Fruit fly (Drosophila melanogaster): ENCODE results near the gene CG13856.

The CG13856 gene

DNA sequence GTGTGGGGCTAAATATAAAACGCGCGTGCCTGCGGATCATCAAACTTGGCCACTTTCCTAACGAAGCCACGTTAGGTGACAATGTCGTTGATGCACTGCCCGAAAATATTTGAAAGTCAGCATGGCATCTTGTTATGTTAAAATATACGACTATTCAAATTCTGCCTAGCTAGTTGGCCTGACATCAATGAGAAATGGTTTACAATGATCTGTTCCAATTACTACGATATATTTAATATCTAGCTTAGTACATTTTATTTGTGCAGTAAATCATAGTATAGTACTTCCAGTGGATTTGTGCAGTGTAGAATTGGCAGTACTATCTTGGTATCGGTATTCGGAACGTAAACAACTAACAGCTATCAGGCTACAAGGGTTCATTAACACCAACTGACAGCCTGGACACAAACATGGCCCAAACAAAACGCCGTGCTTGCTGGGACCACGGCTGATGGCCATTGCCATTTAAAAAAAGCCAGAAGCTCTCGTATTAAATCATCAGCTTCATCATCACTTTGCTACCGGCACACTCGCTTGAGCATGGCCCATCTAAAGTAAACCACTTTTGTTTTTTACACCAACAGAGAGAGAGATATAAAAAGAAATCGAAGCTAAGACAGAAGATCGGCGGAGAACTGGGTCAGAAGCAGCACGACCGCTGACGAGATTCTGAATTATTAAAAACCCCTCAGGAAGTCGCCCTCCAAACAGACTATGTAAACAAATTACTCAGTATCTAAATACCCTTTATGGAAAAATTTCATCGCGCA lies 6.9 kb upstream of the CG13856 start (continued):
- TF ChIP-seq CG1621 (tag; optimal IDR thresholded peaks at IDR 0.05) (no peak), CG32006 (GFP tag; optimal IDR thresholded peaks at IDR 0.05) (peak; percentile 58), Eip75B (GFP tag; optimal IDR thresholded peaks at IDR 0.05) (no peak), CG11902 (GFP tag; optimal IDR thresholded peaks at IDR 0.05) (no peak), vri (GFP tag; optimal IDR thresholded peaks at IDR 0.05) (no peak), Sox14 (GFP tag; optimal IDR thresholded peaks at IDR 0.05) (no peak), CG16779 (tag; optimal IDR thresholded peaks at IDR 0.05) (no peak), Ets21C (GFP tag; optimal IDR thresholded peaks at IDR 0.05) (no peak), Gug (GFP tag; IDR thresholded peaks at IDR 0.05) (peak; percentile 31; the same call in 1 of the 2 replicates), CG31627 (GFP tag; optimal IDR thresholded peaks at IDR 0.05) (no peak), CG6808 (GFP tag; optimal IDR thresholded peaks at IDR 0.05) (no peak), CG4318 (GFP tag; optimal IDR thresholded peaks at IDR 0.05) (peak; percentile 27), CG3919 (GFP tag; optimal IDR thresholded peaks at IDR 0.05) (peak; percentile 19), CG6163 (GFP tag; IDR thresholded peaks at IDR 0.05) (0 out of 3 replicates have a peak, but pooled peaks have one; percentile 24)

DNA sequence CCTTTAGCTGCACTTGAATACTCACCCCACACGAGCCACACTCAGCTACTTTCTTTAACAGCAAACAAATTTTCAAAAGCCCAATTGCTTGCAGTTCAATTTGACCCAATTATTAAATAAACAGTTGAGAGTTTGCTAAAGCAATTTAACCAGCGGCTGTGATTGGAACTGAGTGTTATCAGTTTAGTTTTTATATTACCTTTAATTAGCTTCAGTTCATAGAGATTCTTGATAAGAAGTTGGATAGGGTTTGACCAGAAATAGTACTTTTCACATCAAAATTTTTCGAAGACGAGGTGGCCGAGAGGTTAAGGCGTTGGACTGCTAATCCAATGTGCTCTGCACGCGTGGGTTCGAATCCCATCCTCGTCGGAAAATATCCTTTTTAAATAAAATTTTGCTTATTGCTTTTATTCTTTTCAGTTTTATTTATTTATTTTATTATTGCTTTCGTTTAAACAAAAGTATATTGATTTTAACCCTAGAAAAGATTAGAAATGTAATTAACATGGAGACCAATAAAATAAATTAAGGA lies 6.2 kb upstream of the CG13856 start:
- TF ChIP-seq fkh (GFP tag; optimal IDR thresholded peaks at IDR 0.05) (peak; percentile 18), CG7368 (GFP tag; optimal IDR thresholded peaks at IDR 0.05) (no peak)

DNA sequence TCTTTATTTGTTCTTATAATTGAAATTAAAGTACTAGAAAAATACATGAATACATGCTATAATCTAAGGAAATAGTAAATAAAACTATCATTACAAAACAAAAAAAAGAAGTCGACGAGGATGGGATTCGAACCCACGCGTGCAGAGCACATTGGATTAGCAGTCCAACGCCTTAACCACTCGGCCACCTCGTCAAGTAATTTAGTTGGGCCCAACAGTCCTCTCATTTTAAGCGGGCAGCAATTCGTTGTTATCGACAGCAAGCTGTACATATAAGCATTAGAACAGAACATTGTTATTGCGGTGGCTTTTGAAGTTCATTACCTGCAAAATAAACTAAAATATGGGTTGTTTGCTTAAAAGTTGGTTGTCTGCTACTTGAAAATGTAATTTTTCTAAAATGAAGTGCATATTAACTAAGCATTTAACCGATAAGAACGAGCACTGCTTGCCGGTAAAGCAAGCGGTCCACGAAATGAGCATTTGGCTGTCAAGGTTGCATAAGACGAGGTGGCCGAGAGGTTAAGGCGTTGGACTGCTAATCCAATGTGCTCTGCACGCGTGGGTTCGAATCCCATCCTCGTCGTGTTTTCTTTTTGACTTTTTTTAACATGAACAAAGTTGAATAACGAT lies 5.3 kb upstream of the CG13856 start:
- TF ChIP-seq net (GFP tag; optimal IDR thresholded peaks at IDR 0.05) = no peak
- TF ChIP-seq Eip78C (GFP tag) = peak; percentile 69
- peak; percentile 93 for TF ChIP-seq vri (GFP tag; optimal IDR thresholded peaks at IDR 0.05)

dm6 chr3R:22400246-22400645 lies 2.2 kb upstream of the CG13856 start:
- peak; percentile 76 for TF ChIP-seq CG15336 (GFP tag; IDR thresholded peaks at IDR 0.05)
- TF ChIP-seq CG7368 (GFP tag; optimal IDR thresholded peaks at IDR 0.05) = peak; percentile 8
- TF ChIP-seq CG1621 (tag; optimal IDR thresholded peaks at IDR 0.05) = no peak
- TF ChIP-seq OdsH (GFP tag; optimal IDR thresholded peaks at IDR 0.05) = no peak
- peak; percentile 62; the same call in 1 of the 2 replicates for TF ChIP-seq Gug (GFP tag; IDR thresholded peaks at IDR 0.05)
- TF ChIP-seq CG31627 (GFP tag; optimal IDR thresholded peaks at IDR 0.05) = no peak
- no peak for TF ChIP-seq Sox14 (GFP tag; optimal IDR thresholded peaks at IDR 0.05)
- TF ChIP-seq Sox15 (GFP tag; optimal IDR thresholded peaks at IDR 0.05) = no peak
- peak; percentile 53 for TF ChIP-seq CG4318 (GFP tag; optimal IDR thresholded peaks at IDR 0.05)
- TF ChIP-seq CG11762 (GFP tag; optimal IDR thresholded peaks at IDR 0.05; ENCODE audit: insufficient read depth) = peak; percentile 7
- peak in 1 of 2 experiments; percentile 35 for TF ChIP-seq salr (GFP tag; optimal IDR thresholded peaks at IDR 0.05)
- no peak for TF ChIP-seq Met (GFP tag; optimal IDR thresholded peaks at IDR 0.05)
- TF ChIP-seq CG32006 (GFP tag; optimal IDR thresholded peaks at IDR 0.05) = peak; percentile 76
- TF ChIP-seq cyc (GFP tag; optimal IDR thresholded peaks at IDR 0.05) = no peak
- peak; percentile 38 for TF ChIP-seq Ets96B (tag; optimal IDR thresholded peaks at IDR 0.05)
- TF ChIP-seq achi (GFP tag; optimal IDR thresholded peaks at IDR 0.05) = peak; percentile 44
- TF ChIP-seq Lpt (GFP tag; optimal IDR thresholded peaks at IDR 0.05) = peak; percentile 42
- TF ChIP-seq CG8119 (GFP tag; IDR thresholded peaks at IDR 0.05) = peak; percentile 64
- no peak for TF ChIP-seq svp (GFP tag)
- peak; percentile 47 for TF ChIP-seq CG10631 (GFP tag; optimal IDR thresholded peaks at IDR 0.05)
- peak; percentile 50 for TF ChIP-seq CG3032 (tag; optimal IDR thresholded peaks at IDR 0.05)
- TF ChIP-seq acj6 (GFP tag; optimal IDR thresholded peaks at IDR 0.05) = peak; percentile 48
- TF ChIP-seq net (GFP tag; optimal IDR thresholded peaks at IDR 0.05) = no peak
- no peak for TF ChIP-seq Smox (GFP tag; optimal IDR thresholded peaks at IDR 0.05)
- TF ChIP-seq pdm3 (GFP tag; optimal IDR thresholded peaks at IDR 0.05) = peak; percentile 44
- peak; percentile 72 for TF ChIP-seq eg (GFP tag; IDR thresholded peaks at IDR 0.05)
- TF ChIP-seq dsx (GFP tag; optimal IDR thresholded peaks at IDR 0.05; ENCODE audit: poor library complexity, severe bottlenecking) = peak; percentile 5
- no peak for TF ChIP-seq lz (GFP tag; optimal IDR thresholded peaks at IDR 0.05)
- TF ChIP-seq CG8319 (GFP tag; optimal IDR thresholded peaks at IDR 0.05) = peak; percentile 1
- no peak for TF ChIP-seq Eip78C (GFP tag)
- no peak for TF ChIP-seq fkh (GFP tag; optimal IDR thresholded peaks at IDR 0.05)
- TF ChIP-seq dac (GFP tag; optimal IDR thresholded peaks at IDR 0.05) = no peak
